Worm (Caenorhabditis elegans) whole organism, L4 larva: ENCODE data around the gene C14A4.6.

Experiments used
- F37D6.2 ChIP-seq: sonication (generic microtip); optimal IDR thresholded peaks from 2 replicates; lab custom pipeline; 2016; ENCODE audit warnings: mild to moderate bottlenecking, missing genetic modification characterization, missing compliant biosample characterization
- F44E2.7 ChIP-seq: fragments of 200-800 bp; sonication (Bioruptor generic); IDR thresholded peaks from 2 replicates; pipeline ENCODE4 v2.1.2; 2022; ENCODE audit warnings: missing genetic modification characterization, missing compliant biosample characterization
- T26A8.4 ChIP-seq: fragments of 200-800 bp; sonication (Bioruptor generic); IDR thresholded peaks from 2 replicates; pipeline ENCODE4 v1.3.6; 2022; ENCODE audit warnings: missing genetic modification characterization, missing compliant biosample characterization
- ZK337.2 ChIP-seq: fragments of 200-800 bp; sonication (Bioruptor generic); IDR thresholded peaks from 2 replicates; pipeline ENCODE4 v1.3.6; 2022; ENCODE audit warnings: missing genetic modification reagents, missing genetic modification characterization, missing compliant biosample characterization
- aha-1 ChIP-seq: fragments of 150-350 bp; peaks from one replicate; lab custom pipeline; 2014; ENCODE audit warnings: missing biosample characterization, missing genetic modification characterization
- arid-1 ChIP-seq: fragments of 200-800 bp; sonication (Bioruptor generic); conservative IDR thresholded peaks from 2 replicates; pipeline ENCODE4 v1.3.6; 2022; ENCODE audit warnings: missing genetic modification reagents, missing genetic modification characterization, missing compliant biosample characterization
- attf-4 ChIP-seq: sonication (generic microtip); optimal IDR thresholded peaks from 3 replicates; lab custom pipeline; 2017; ENCODE audit warnings: missing biosample characterization, missing genetic modification characterization
- ceh-44 ChIP-seq: fragments of 200-800 bp; sonication (Bioruptor generic); IDR thresholded peaks from 2 replicates; pipeline ENCODE4 v1.3.6; 2022; ENCODE audit warnings: missing genetic modification reagents, missing genetic modification characterization, missing compliant biosample characterization
- ceh-82 ChIP-seq: sonication (generic microtip); optimal IDR thresholded peaks from 2 replicates; lab custom pipeline; 2017; ENCODE audit warnings: missing biosample characterization, missing genetic modification characterization
- cey-2 ChIP-seq: sonication (generic microtip); optimal IDR thresholded peaks from 3 replicates; lab custom pipeline; 2017; ENCODE audit warnings: missing genetic modification characterization, mild to moderate bottlenecking, missing compliant biosample characterization, antibody characterized with exemption, borderline replicate concordance; ENCODE audit not compliant: insufficient read depth
- daf-16 ChIP-seq, 3 experiments: sonication (generic microtip); optimal IDR thresholded peaks; 2 replicates each; lab custom pipeline; 2016 to 2017; ENCODE audit warnings: missing genetic modification characterization in 3 of 3, missing genetic modification reagents in 3 of 3, mild to moderate bottlenecking in 2 of 3, missing compliant biosample characterization in 2 of 3, missing biosample characterization in 1 of 3, moderate library complexity in 1 of 3
- daf-19 ChIP-seq: fragments of 200-800 bp; sonication (Bioruptor generic); conservative IDR thresholded peaks from 2 replicates; pipeline ENCODE4 v1.3.6; 2022; ENCODE audit warnings: missing genetic modification characterization, missing compliant biosample characterization
- dmd-6 ChIP-seq: fragments of 200-800 bp; sonication (Bioruptor generic); IDR thresholded peaks from 2 replicates; pipeline ENCODE4 v1.3.6; 2022; ENCODE audit warnings: missing genetic modification reagents, missing genetic modification characterization, missing compliant biosample characterization
- dmd-9 ChIP-seq: fragments of 200-800 bp; sonication (Bioruptor generic); IDR thresholded peaks from 2 replicates; pipeline ENCODE4 v1.3.6; 2022; ENCODE audit warnings: missing genetic modification reagents, missing genetic modification characterization, missing compliant biosample characterization
- dpl-1 ChIP-seq: fragments of 150-350 bp; optimal IDR thresholded peaks from 2 replicates; lab custom pipeline; 2014; ENCODE audit warnings: missing biosample characterization, missing genetic modification reagents, missing genetic modification characterization
- dve-1 ChIP-seq: sonication (generic microtip); optimal IDR thresholded peaks from 2 replicates; lab custom pipeline; 2017; ENCODE audit warnings: antibody characterized with exemption, mild to moderate bottlenecking, missing genetic modification characterization, missing compliant biosample characterization; ENCODE audit not compliant: insufficient read depth
- egl-43 ChIP-seq: fragments of 200-800 bp; sonication (Bioruptor generic); IDR thresholded peaks from 2 replicates; pipeline ENCODE4 v1.3.6; 2022; ENCODE audit warnings: missing genetic modification reagents, missing genetic modification characterization, missing compliant biosample characterization
- gei-8 ChIP-seq: fragments of 200-800 bp; sonication (Bioruptor generic); optimal IDR thresholded peaks from 2 replicates; lab custom pipeline; 2018; ENCODE audit warnings: mild to moderate bottlenecking, missing genetic modification characterization, missing compliant biosample characterization
- hif-1 ChIP-seq, 2 experiments: sonication (generic microtip); optimal IDR thresholded peaks; 2 replicates each; lab custom pipeline; 2016 to 2017; ENCODE audit warnings: missing compliant biosample characterization in 2 of 2, missing genetic modification characterization in 2 of 2, missing genetic modification reagents in 2 of 2, missing genotype in 2 of 2, mild to moderate bottlenecking in 1 of 2
- lin-1 ChIP-seq: fragments of 200-800 bp; sonication (Bioruptor generic); IDR thresholded peaks from 2 replicates; pipeline ENCODE4 v1.3.6; 2022; ENCODE audit warnings: missing genetic modification reagents, missing genetic modification characterization, missing compliant biosample characterization
- lin-13 ChIP-seq: fragments of 150-350 bp; optimal IDR thresholded peaks from 2 replicates; lab custom pipeline; 2014; ENCODE audit warnings: missing biosample characterization, missing genetic modification reagents, missing genetic modification characterization
- lin-39 ChIP-seq: fragments of 150-350 bp; optimal IDR thresholded peaks from 2 replicates; lab custom pipeline; 2014; ENCODE audit warnings: missing biosample characterization, missing genetic modification reagents, missing genetic modification characterization
- lir-3 ChIP-seq: sonication (generic microtip); optimal IDR thresholded peaks from 2 replicates; lab custom pipeline; 2016; ENCODE audit warnings: mild to moderate bottlenecking, missing genetic modification characterization, missing compliant biosample characterization
- lsy-2 ChIP-seq, 2 experiments: fragments of 150-350 bp in 1 of 2; sonication (generic microtip) in 1 of 2; optimal IDR thresholded peaks; 2 replicates each; lab custom pipeline; 2014 to 2017; ENCODE audit warnings: missing biosample characterization in 2 of 2, missing genetic modification characterization in 2 of 2
- madf-5 ChIP-seq, 2 experiments: fragments of 200-800 bp; sonication (Bioruptor generic); IDR thresholded peaks; 2 replicates each; pipeline ENCODE4 v1.3.6; 2022; ENCODE audit warnings: missing compliant biosample characterization in 2 of 2, missing genetic modification characterization in 2 of 2
- mdl-1 ChIP-seq, 2 experiments: fragments of 150-350 bp in 1 of 2; sonication (generic microtip) in 1 of 2; optimal IDR thresholded peaks; 2 replicates each; lab custom pipeline; 2014 to 2017; ENCODE audit warnings: missing biosample characterization in 2 of 2, missing genetic modification characterization in 2 of 2
- mdt-29 ChIP-seq: fragments of 200-800 bp; sonication (Bioruptor generic); IDR thresholded peaks from 2 replicates; pipeline ENCODE4 v1.3.6; 2022; ENCODE audit warnings: missing genetic modification reagents, missing genetic modification characterization, missing compliant biosample characterization
- mep-1 ChIP-seq: fragments of 150-350 bp; sonication (generic microtip); optimal IDR thresholded peaks from 3 replicates; lab custom pipeline; 2014; ENCODE audit warnings: missing biosample characterization, missing genetic modification characterization
- mxl-2 ChIP-seq: fragments of 200-800 bp; sonication (Bioruptor generic); conservative IDR thresholded peaks from 2 replicates; pipeline ENCODE4 v1.3.6; 2022; ENCODE audit warnings: missing genetic modification reagents, missing genetic modification characterization, missing compliant biosample characterization
- mxl-3 ChIP-seq: fragments of 200-800 bp; sonication (Bioruptor generic); optimal IDR thresholded peaks from 2 replicates; lab custom pipeline; 2018; ENCODE audit warnings: mild to moderate bottlenecking, missing genetic modification characterization, missing compliant biosample characterization
- nhr-10 ChIP-seq: fragments of 150-350 bp; optimal IDR thresholded peaks from 2 replicates; lab custom pipeline; 2014; ENCODE audit warnings: missing biosample characterization, missing genetic modification characterization
- nhr-11 ChIP-seq: fragments of 150-350 bp; optimal IDR thresholded peaks from 2 replicates; lab custom pipeline; 2014; ENCODE audit warnings: missing biosample characterization, missing genetic modification characterization
- nhr-25 ChIP-seq: sonication (generic microtip); optimal IDR thresholded peaks from 2 replicates; lab custom pipeline; 2017; ENCODE audit warnings: missing genetic modification characterization, mild to moderate bottlenecking, missing compliant biosample characterization, antibody characterized with exemption, moderate library complexity, borderline replicate concordance; ENCODE audit not compliant: insufficient read depth
- nhr-41 ChIP-seq: fragments of 200-800 bp; sonication (Bioruptor generic); IDR thresholded peaks from 2 replicates; pipeline ENCODE4 v1.3.6; 2022; ENCODE audit warnings: missing genetic modification reagents, missing genetic modification characterization, missing compliant biosample characterization
- nhr-42 ChIP-seq: fragments of 200-800 bp; sonication (Bioruptor generic); IDR thresholded peaks from 2 replicates; pipeline ENCODE4 v1.3.6; 2022; ENCODE audit warnings: missing genetic modification characterization, missing compliant biosample characterization
- nhr-6 ChIP-seq: fragments of 150-350 bp; optimal IDR thresholded peaks from 2 replicates; lab custom pipeline; 2014; ENCODE audit warnings: missing biosample characterization, missing genetic modification characterization
- rbr-2 ChIP-seq: sonication (generic microtip); optimal IDR thresholded peaks from 2 replicates; lab custom pipeline; 2016; ENCODE audit warnings: missing genotype, missing genetic modification characterization, missing compliant biosample characterization
- saeg-2 ChIP-seq: fragments of 200-800 bp; sonication (Bioruptor generic); IDR thresholded peaks from 2 replicates; pipeline ENCODE4 v1.3.6; 2022; ENCODE audit warnings: missing genetic modification reagents, missing genetic modification characterization, missing compliant biosample characterization
- sdz-12 ChIP-seq: fragments of 200-800 bp; sonication (Bioruptor generic); optimal IDR thresholded peaks from 2 replicates; lab custom pipeline; 2018; ENCODE audit warnings: mild to moderate bottlenecking, missing genetic modification characterization, missing compliant biosample characterization
- snpc-1.2 ChIP-seq: fragments of 200-800 bp; sonication (Bioruptor generic); IDR thresholded peaks from 2 replicates; pipeline ENCODE4 v1.3.6; 2022; ENCODE audit warnings: missing genetic modification reagents, missing genetic modification characterization, missing compliant biosample characterization
- spr-3 ChIP-seq: fragments of 200-800 bp; sonication (Bioruptor generic); optimal IDR thresholded peaks from 2 replicates; lab custom pipeline; 2018; ENCODE audit warnings: mild to moderate bottlenecking, missing genetic modification characterization, missing compliant biosample characterization
- unc-130 ChIP-seq: sonication (generic microtip); optimal IDR thresholded peaks from 2 replicates; lab custom pipeline; 2016; ENCODE audit warnings: missing genetic modification reagents, missing genetic modification characterization, missing compliant biosample characterization
- unc-62 ChIP-seq, 3 experiments: fragments of 150-350 bp in 1 of 3; sonication (generic microtip); optimal IDR thresholded peaks in 2 of 3; peaks in 1 of 3; 1 replicate in 1 of 3; 2 replicates in 2 of 3; lab custom pipeline; 2014 to 2017; ENCODE audit warnings: missing biosample characterization in 3 of 3, missing genetic modification characterization in 3 of 3, missing genetic modification reagents in 3 of 3, missing genotype in 1 of 3
- vab-7 ChIP-seq: fragments of 200-800 bp; sonication (Bioruptor generic); IDR thresholded peaks from 2 replicates; pipeline ENCODE4 v1.3.6; 2022; ENCODE audit warnings: missing genetic modification reagents, missing genetic modification characterization, missing compliant biosample characterization
- zfp-2 ChIP-seq: sonication (generic microtip); optimal IDR thresholded peaks from 2 replicates; lab custom pipeline; 2016; ENCODE audit warnings: mild to moderate bottlenecking, missing genetic modification characterization, missing compliant biosample characterization
- zfp-3 ChIP-seq: fragments of 200-800 bp; sonication (Bioruptor generic); conservative IDR thresholded peaks from 2 replicates; pipeline ENCODE4 v1.3.6; 2022; ENCODE audit warnings: missing genetic modification reagents, missing genetic modification characterization, missing compliant biosample characterization

C14A4.6 gene

ce11 chrII:10548778-10549671, 45.6 kb downstream of the C14A4.6 start (continued):
- TF ChIP-seq mep-1 (peak; percentile 89), saeg-2 (GFP tag; lab: Robert Waterston, UW) (0 out of 2 replicates have a peak, but pooled peaks have one; percentile 28), attf-4 (tag; lab: Kevin White, UChicago) (no peak), dpl-1 (peak; percentile 48), hif-1 (tag; optimal IDR thresholded peaks at IDR 0.05; lab: Kevin White, UChicago) (peak; percentile 36 to 92), mxl-3 (GFP tag; lab: Kevin White, UChicago) (peak; percentile 85), ceh-44 (GFP tag; lab: Robert Waterston, UW) (0 out of 2 replicates have a peak, but pooled peaks have one; percentile 29), zfp-2 (peak; percentile 1), mxl-2 (GFP tag; lab: Robert Waterston, UW) (no peak), egl-43 (GFP tag; lab: Robert Waterston, UW) (peak; percentile 91), aha-1 (tag; lab: Kevin White, UChicago) (peak; percentile 100), nhr-10 (tag; lab: Kevin White, UChicago) (peak; percentile 56), snpc-1.2 (GFP tag; lab: Robert Waterston, UW) (peak; percentile 54; the same call in 1 of the 2 replicates), daf-16 (GFP tag; optimal IDR thresholded peaks at IDR 0.05; lab: Kevin White, UChicago) (peak; percentile 19 to 21), daf-16 (tag; optimal IDR thresholded peaks at IDR 0.05; lab: Kevin White, UChicago) (peak; percentile 62), zfp-3 (peak; percentile 84), spr-3 (GFP tag; lab: Kevin White, UChicago) (no peak), lin-13 (GFP tag; lab: Kevin White, UChicago) (peak; percentile 20), mdl-1 (tag; optimal IDR thresholded peaks at IDR 0.05; lab: Kevin White, UChicago) (peak; percentile 89 to 95), cey-2 (tag; lab: Kevin White, UChicago) (peak; percentile 69), T26A8.4 (peak; percentile 69), unc-130 (peak; percentile 16), sdz-12 (GFP tag; lab: Kevin White, UChicago) (no peak), nhr-6 (peak; percentile 57), F44E2.7 (no peak), lir-3 (tag; lab: Kevin White, UChicago) (no peak), lsy-2 (tag; optimal IDR thresholded peaks at IDR 0.05; lab: Kevin White, UChicago) (peak; percentile 74 to 76), ZK337.2 (GFP tag; lab: Robert Waterston, UW) (no peak), arid-1 (GFP tag; lab: Robert Waterston, UW) (peak; percentile 67), mdt-29 (peak; percentile 75), lin-39 (tag; lab: Kevin White, UChicago) (peak; percentile 76), vab-7 (GFP tag; lab: Robert Waterston, UW) (0 out of 2 replicates have a peak, but pooled peaks have one; percentile 20), nhr-11 (tag; lab: Kevin White, UChicago) (peak; percentile 99), F37D6.2 (tag; lab: Kevin White, UChicago) (peak; percentile 61), dmd-6 (GFP tag; lab: Robert Waterston, UW) (peak; percentile 76), daf-19 (GFP tag; lab: Robert Waterston, UW) (0 out of 2 replicates have a peak, but pooled peaks have one; percentile 57), madf-5 (GFP tag; IDR thresholded peaks at IDR 0.05; lab: Robert Waterston, UW) (peak in 1 of 2 experiments; percentile 75; a peak in 1 of 4 replicates), nhr-25 (peak; percentile 51), unc-62 (GFP tag; optimal IDR thresholded peaks at IDR 0.05 in 1 of 2; lab: Kevin White, UChicago) (peak in 1 of 2 experiments; percentile 99), unc-62 (tag; optimal IDR thresholded peaks at IDR 0.05; lab: Kevin White, UChicago) (no peak), nhr-41 (GFP tag; lab: Robert Waterston, UW) (0 out of 2 replicates have a peak, but pooled peaks have one; percentile 21), ceh-82 (tag; lab: Kevin White, UChicago) (no peak), gei-8 (GFP tag; lab: Kevin White, UChicago) (no peak), rbr-2 (tag; lab: Kevin White, UChicago) (peak; percentile 91), dmd-9 (GFP tag; lab: Robert Waterston, UW) (0 out of 2 replicates have a peak, but pooled peaks have one; percentile 59), nhr-42 (GFP tag; lab: Robert Waterston, UW) (peak; percentile 74), dve-1 (tag; lab: Kevin White, UChicago) (peak; percentile 71), lin-1 (GFP tag; lab: Robert Waterston, UW) (peak; percentile 11; the same call in 1 of the 2 replicates)
